Worm (Caenorhabditis elegans) whole organism, late embryonic: Measurements from ENCODE around the gene F31E9.3.

Experiments
- C08G9.2 ChIP-seq: sonication (generic microtip); optimal IDR thresholded peaks from 2 replicates; lab custom pipeline; 2016; ENCODE audit warnings: mild to moderate bottlenecking, missing genetic modification characterization, moderate library complexity, missing compliant biosample characterization
- C38D4.7 ChIP-seq: fragments of 200-800 bp; sonication (Bioruptor generic); optimal IDR thresholded peaks from 2 replicates; lab custom pipeline; 2018; ENCODE audit warnings: mild to moderate bottlenecking, missing genetic modification characterization, moderate library complexity, missing compliant biosample characterization
- F13H6.1 ChIP-seq: sonication (generic microtip); optimal IDR thresholded peaks from 2 replicates; lab custom pipeline; 2016; ENCODE audit warnings: missing genetic modification characterization, missing compliant biosample characterization
- K09A11.1 ChIP-seq: sonication (generic microtip); optimal IDR thresholded peaks from 2 replicates; lab custom pipeline; 2017; ENCODE audit warnings: antibody characterized with exemption, mild to moderate bottlenecking, missing genetic modification characterization, missing compliant biosample characterization; ENCODE audit not compliant: insufficient read depth
- T23F11.4 ChIP-seq: fragments of 200-800 bp; sonication (Bioruptor generic); optimal IDR thresholded peaks from 2 replicates; lab custom pipeline; 2018; ENCODE audit warnings: mild to moderate bottlenecking, missing genetic modification characterization, missing compliant biosample characterization
- Y22D7AL.16 ChIP-seq: sonication (generic microtip); optimal IDR thresholded peaks from 2 replicates; lab custom pipeline; 2016; ENCODE audit warnings: missing genetic modification characterization, missing compliant biosample characterization
- ceh-14 ChIP-seq: sonication (generic microtip); optimal IDR thresholded peaks from 2 replicates; lab custom pipeline; 2016; ENCODE audit warnings: missing genotype, missing genetic modification characterization, missing compliant biosample characterization
- ceh-18 ChIP-seq: sonication (generic microtip); optimal IDR thresholded peaks from 2 replicates; lab custom pipeline; 2016; ENCODE audit warnings: missing genetic modification characterization, missing compliant biosample characterization
- ceh-19 ChIP-seq: fragments of 200-800 bp; sonication (Bioruptor generic); optimal IDR thresholded peaks from 2 replicates; lab custom pipeline; 2018; ENCODE audit warnings: mild to moderate bottlenecking, missing genetic modification characterization, missing compliant biosample characterization
- ceh-22 ChIP-seq: sonication (generic microtip); optimal IDR thresholded peaks from 2 replicates; lab custom pipeline; 2017; ENCODE audit warnings: missing biosample characterization, missing genetic modification characterization
- ceh-24 ChIP-seq: sonication (generic microtip); optimal IDR thresholded peaks from 2 replicates; lab custom pipeline; 2016; ENCODE audit warnings: mild to moderate bottlenecking, missing genetic modification characterization, missing compliant biosample characterization
- che-1 ChIP-seq: sonication (generic microtip); optimal IDR thresholded peaks from 2 replicates; lab custom pipeline; 2016; ENCODE audit warnings: mild to moderate bottlenecking, missing genetic modification characterization, missing compliant biosample characterization
- elt-4 ChIP-seq: sonication (generic microtip); optimal IDR thresholded peaks from 2 replicates; lab custom pipeline; 2016; ENCODE audit warnings: missing genetic modification characterization, missing compliant biosample characterization
- ets-4 ChIP-seq: sonication (generic microtip); optimal IDR thresholded peaks from 2 replicates; lab custom pipeline; 2016; ENCODE audit warnings: missing genetic modification characterization, missing compliant biosample characterization
- eyg-1 ChIP-seq: sonication (generic microtip); optimal IDR thresholded peaks from 2 replicates; lab custom pipeline; 2016; ENCODE audit warnings: missing genotype, missing genetic modification characterization, missing compliant biosample characterization
- fax-1 ChIP-seq: sonication (generic microtip); optimal IDR thresholded peaks from 2 replicates; lab custom pipeline; 2016; ENCODE audit warnings: missing genotype, missing genetic modification characterization, missing compliant biosample characterization
- fkh-10 ChIP-seq: fragments of 150-350 bp; optimal IDR thresholded peaks from 2 replicates; lab custom pipeline; 2014; ENCODE audit warnings: missing biosample characterization, missing genetic modification reagents, missing genetic modification characterization
- fkh-6 ChIP-seq: sonication (generic microtip); optimal IDR thresholded peaks from 2 replicates; lab custom pipeline; 2016; ENCODE audit warnings: missing genetic modification characterization, missing compliant biosample characterization
- hlh-30 ChIP-seq: sonication (generic microtip); optimal IDR thresholded peaks from 2 replicates; lab custom pipeline; 2017; ENCODE audit warnings: antibody characterized with exemption, missing genetic modification characterization, missing compliant biosample characterization; ENCODE audit not compliant: insufficient read depth
- hlh-8 ChIP-seq: sonication (generic microtip); optimal IDR thresholded peaks from 2 replicates; lab custom pipeline; 2016; ENCODE audit warnings: missing genotype, missing genetic modification characterization, missing compliant biosample characterization
- lim-6 ChIP-seq: sonication (generic microtip); optimal IDR thresholded peaks from 2 replicates; lab custom pipeline; 2016; ENCODE audit warnings: missing genetic modification characterization, missing compliant biosample characterization
- madf-2 ChIP-seq: sonication (generic microtip); optimal IDR thresholded peaks from 2 replicates; lab custom pipeline; 2017; ENCODE audit warnings: missing genetic modification characterization, missing compliant biosample characterization
- nfya-1 ChIP-seq: sonication (generic microtip); optimal IDR thresholded peaks from 2 replicates; lab custom pipeline; 2017; ENCODE audit warnings: missing genetic modification characterization, mild to moderate bottlenecking, missing compliant biosample characterization, antibody characterized with exemption, moderate library complexity
- nhr-11 ChIP-seq: fragments of 150-350 bp; optimal IDR thresholded peaks from 2 replicates; lab custom pipeline; 2014; ENCODE audit warnings: missing biosample characterization, missing genetic modification characterization
- nhr-232 ChIP-seq: sonication (generic microtip); optimal IDR thresholded peaks from 2 replicates; lab custom pipeline; 2016; ENCODE audit warnings: missing genetic modification characterization, missing compliant biosample characterization
- odd-2 ChIP-seq: sonication (generic microtip); optimal IDR thresholded peaks from 2 replicates; lab custom pipeline; 2017; ENCODE audit warnings: antibody characterized with exemption, mild to moderate bottlenecking, missing genetic modification characterization, missing compliant biosample characterization
- pat-9 ChIP-seq: fragments of 200-800 bp; sonication (Bioruptor generic); optimal IDR thresholded peaks from 2 replicates; lab custom pipeline; 2018; ENCODE audit warnings: mild to moderate bottlenecking, missing genetic modification characterization, moderate library complexity, missing compliant biosample characterization
- pax-1 ChIP-seq: fragments of 150-350 bp; optimal IDR thresholded peaks from 2 replicates; lab custom pipeline; 2014; ENCODE audit warnings: missing biosample characterization, missing genetic modification characterization
- pha-2 ChIP-seq: sonication (generic microtip); optimal IDR thresholded peaks from 2 replicates; lab custom pipeline; 2017; ENCODE audit warnings: mild to moderate bottlenecking, missing genetic modification characterization, missing compliant biosample characterization
- pqm-1 ChIP-seq: sonication (generic microtip); optimal IDR thresholded peaks from 2 replicates; lab custom pipeline; 2016; ENCODE audit warnings: missing genetic modification characterization, missing compliant biosample characterization
- pros-1 ChIP-seq: fragments of 150-350 bp; optimal IDR thresholded peaks from 2 replicates; lab custom pipeline; 2014; ENCODE audit warnings: missing biosample characterization, missing genetic modification reagents, missing genetic modification characterization
- rnt-1 ChIP-seq: sonication (generic microtip); optimal IDR thresholded peaks from 2 replicates; lab custom pipeline; 2016; ENCODE audit warnings: missing genetic modification characterization, missing compliant biosample characterization
- sdc-2 ChIP-seq: sonication (generic microtip); optimal IDR thresholded peaks from 2 replicates; lab custom pipeline; 2016; ENCODE audit warnings: missing genotype, missing genetic modification characterization, missing compliant biosample characterization
- sox-2 ChIP-seq: fragments of 200-800 bp; sonication (Bioruptor generic); IDR thresholded peaks from 2 replicates; pipeline ENCODE4 v1.3.6; 2022; ENCODE audit warnings: missing genetic modification reagents, missing genetic modification characterization, missing compliant biosample characterization
- tbx-7 ChIP-seq: sonication (generic microtip); optimal IDR thresholded peaks from 2 replicates; lab custom pipeline; 2016; ENCODE audit warnings: missing genotype, missing genetic modification characterization, missing compliant biosample characterization
- ttx-3 ChIP-seq: sonication (generic microtip); optimal IDR thresholded peaks from 2 replicates; lab custom pipeline; 2016; ENCODE audit warnings: missing genetic modification reagents, missing genetic modification characterization, missing compliant biosample characterization
- unc-3 ChIP-seq, 2 experiments: fragments of 200-800 bp in 1 of 2; sonication (Bioruptor generic) in 1 of 2; sonication (generic microtip) in 1 of 2; conservative IDR thresholded peaks in 1 of 2; optimal IDR thresholded peaks in 1 of 2; 2 replicates each; pipeline versions ENCODE4 v1.3.6 to Lab custom; 2016 to 2022; ENCODE audit warnings: missing compliant biosample characterization in 2 of 2, missing genetic modification characterization in 2 of 2, missing genetic modification reagents in 1 of 2
- unc-42 ChIP-seq: sonication (generic microtip); optimal IDR thresholded peaks from 2 replicates; lab custom pipeline; 2016; ENCODE audit warnings: missing genotype, missing genetic modification characterization, missing compliant biosample characterization
- unc-86 ChIP-seq: sonication (generic microtip); optimal IDR thresholded peaks from 2 replicates; lab custom pipeline; 2016; ENCODE audit warnings: missing genetic modification characterization, missing compliant biosample characterization

F31E9.3 gene

DNA sequence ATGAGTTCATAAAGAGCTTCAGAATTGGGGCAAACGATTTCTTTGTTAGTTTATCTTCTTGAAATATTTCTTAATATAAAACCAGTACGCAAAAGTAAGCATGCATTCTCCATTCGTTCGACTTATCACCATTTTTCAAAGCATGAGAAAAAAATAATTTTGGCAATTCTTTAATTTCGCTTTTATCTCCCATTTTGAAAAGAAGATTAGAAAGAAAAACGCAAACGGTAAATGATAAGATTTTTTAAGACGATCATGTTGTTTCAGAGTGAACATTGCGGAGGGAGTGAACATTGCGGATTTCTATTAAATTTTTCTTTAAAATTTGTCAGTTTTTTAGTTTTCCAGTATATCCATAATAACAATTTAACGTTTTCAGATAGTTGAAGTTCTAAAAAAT, 17.0 kb downstream of the F31E9.3 start:
- no peak for TF ChIP-seq fax-1 (tag; lab: Kevin White, UChicago)
- no peak for TF ChIP-seq ceh-22
- no peak for TF ChIP-seq hlh-30 (tag; lab: Kevin White, UChicago)
- TF ChIP-seq madf-2: no peak
- TF ChIP-seq fkh-6 (tag; lab: Kevin White, UChicago): no peak

ce11 chrV:17344876-17345275, 22.5 kb downstream of the F31E9.3 start, which contains the start of the genes fbxa-188 and fbxa-189:
Gene fbxa-188 (minus strand): TSS chrV:17344926.
Gene fbxa-189 (plus strand): TSS chrV:17345214.
- no peak for TF ChIP-seq pqm-1
- no peak for TF ChIP-seq ceh-22
- TF ChIP-seq ttx-3 (tag; lab: Kevin White, UChicago): no peak
- TF ChIP-seq fax-1 (tag; lab: Kevin White, UChicago): no peak
- no peak for TF ChIP-seq unc-42 (tag; lab: Kevin White, UChicago)
- TF ChIP-seq ceh-14 (tag; lab: Kevin White, UChicago): no peak
- TF ChIP-seq che-1: no peak
- no peak for TF ChIP-seq C38D4.7 (GFP tag; lab: Kevin White, UChicago)
- no peak for TF ChIP-seq unc-86
- no peak for TF ChIP-seq ceh-19
- TF ChIP-seq K09A11.1: no peak
- no peak for TF ChIP-seq eyg-1 (tag; lab: Kevin White, UChicago)
- no peak for TF ChIP-seq odd-2 (tag; lab: Kevin White, UChicago)
- no peak for TF ChIP-seq ceh-18 (tag; lab: Kevin White, UChicago)
- TF ChIP-seq F13H6.1 (tag; lab: Kevin White, UChicago): no peak
- no peak for TF ChIP-seq nfya-1
- no peak for TF ChIP-seq pat-9 (tag; lab: Kevin White, UChicago)
- TF ChIP-seq sdc-2 (tag; lab: Kevin White, UChicago): no peak

ce11 chrV:17347602-17348001, 25.2 kb downstream of the F31E9.3 start, which contains the start of gene skr-5:
Gene skr-5 (plus strand): TSS chrV:17347902.
- TF ChIP-seq ttx-3 (tag; lab: Kevin White, UChicago) (no peak), T23F11.4 (GFP tag; lab: Kevin White, UChicago) (no peak), C08G9.2 (no peak), eyg-1 (tag; lab: Kevin White, UChicago) (no peak), odd-2 (tag; lab: Kevin White, UChicago) (no peak), pros-1 (tag; lab: Kevin White, UChicago) (no peak), ceh-24 (tag; lab: Kevin White, UChicago) (no peak), tbx-7 (tag; lab: Kevin White, UChicago) (no peak), madf-2 (no peak), nhr-11 (tag; lab: Kevin White, UChicago) (no peak), pax-1 (no peak), unc-3 (GFP tag; conservative IDR thresholded peaks at IDR 0.05; lab: Robert Waterston, UW) (no peak), unc-3 (tag; optimal IDR thresholded peaks at IDR 0.05; lab: Kevin White, UChicago) (no peak), rnt-1 (tag; lab: Kevin White, UChicago) (no peak), sox-2 (GFP tag; lab: Robert Waterston, UW) (no peak), fkh-10 (GFP tag; lab: Kevin White, UChicago) (no peak), pha-2 (tag; lab: Kevin White, UChicago) (no peak)

- no peak for TF ChIP-seq Y22D7AL.16 (tag; lab: Kevin White, UChicago)
- no peak for TF ChIP-seq odd-2 (tag; lab: Kevin White, UChicago)
- no peak for TF ChIP-seq elt-4 (tag; lab: Kevin White, UChicago)
- no peak for TF ChIP-seq nhr-232 (tag; lab: Kevin White, UChicago)
- no peak for TF ChIP-seq C08G9.2
- TF ChIP-seq madf-2: no peak
- no peak for TF ChIP-seq lim-6 (tag; lab: Kevin White, UChicago)
- TF ChIP-seq hlh-8 (tag; lab: Kevin White, UChicago): no peak
- TF ChIP-seq ets-4 (tag; lab: Kevin White, UChicago): no peak
- no peak for TF ChIP-seq ceh-19
- TF ChIP-seq pha-2 (tag; lab: Kevin White, UChicago): no peak
- no peak for TF ChIP-seq pqm-1
These were observed 27.7 kb downstream of the F31E9.3 start, which contains the start of gene lsy-27 for ce11 chrV:17350093-17350492. Gene lsy-27 (minus strand): TSS chrV:17350193.
